Fruit fly (Drosophila melanogaster): ENCODE results near the gene prd.

dm6 chr2L:12096396-12096813 is 10.8 kb upstream of the prd start, which contains the start of the genes CG6712 and Mt2:
- TF ChIP-seq CG8478 (optimal IDR thresholded peaks at IDR 0.05) (no peak), psq (optimal IDR thresholded peaks at IDR 0.05) (no peak), usp (GFP tag; optimal IDR thresholded peaks at IDR 0.05) (no peak), Dll (optimal IDR thresholded peaks at IDR 0.05) (no peak)
